Worm (Caenorhabditis elegans) whole organism, L2 larva: Measurements from ENCODE around the gene ZC506.1.
A peak's percentile ranks its signal among the peaks of the same experiment; 100 is the strongest.

Experiments used
- C34F6.9 ChIP-seq: fragments of 150-350 bp; optimal IDR thresholded peaks from 2 replicates; lab custom pipeline; 2014; ENCODE audit warnings: missing biosample characterization, missing genetic modification characterization
- F13H6.1 ChIP-seq: sonication (generic microtip); optimal IDR thresholded peaks from 2 replicates; lab custom pipeline; 2016; ENCODE audit warnings: missing genetic modification characterization, missing compliant biosample characterization
- R02D3.7 ChIP-seq: fragments of 150-350 bp; optimal IDR thresholded peaks from 2 replicates; lab custom pipeline; 2014; ENCODE audit warnings: missing biosample characterization, missing genetic modification characterization
- Y55F3AM.14 ChIP-seq: fragments of 200-800 bp; sonication (Bioruptor generic); optimal IDR thresholded peaks from 2 replicates; lab custom pipeline; 2018; ENCODE audit warnings: mild to moderate bottlenecking, missing genetic modification characterization, missing compliant biosample characterization
- ZK546.5 ChIP-seq: sonication (generic microtip); optimal IDR thresholded peaks from 2 replicates; lab custom pipeline; 2017; ENCODE audit warnings: missing biosample characterization, missing genetic modification characterization
- alr-1 ChIP-seq: fragments of 150-350 bp; optimal IDR thresholded peaks from 2 replicates; lab custom pipeline; 2014; ENCODE audit warnings: missing biosample characterization, missing genetic modification characterization
- aly-2 ChIP-seq: fragments of 150-350 bp; optimal IDR thresholded peaks from 2 replicates; lab custom pipeline; 2014; ENCODE audit warnings: missing biosample characterization, missing genetic modification characterization
- ceh-16 ChIP-seq: fragments of 150-350 bp; optimal IDR thresholded peaks from 2 replicates; lab custom pipeline; 2014; ENCODE audit warnings: missing biosample characterization, missing genetic modification characterization
- ceh-82 ChIP-seq: fragments of 150-350 bp; optimal IDR thresholded peaks from 2 replicates; lab custom pipeline; 2014; ENCODE audit warnings: missing biosample characterization, missing genetic modification characterization
- crh-2 ChIP-seq: sonication (generic microtip); optimal IDR thresholded peaks from 2 replicates; lab custom pipeline; 2017; ENCODE audit warnings: missing biosample characterization, missing genetic modification characterization
- dmd-4 ChIP-seq: sonication (generic microtip); optimal IDR thresholded peaks from 2 replicates; lab custom pipeline; 2017; ENCODE audit warnings: missing biosample characterization, missing genetic modification characterization
- egl-27 ChIP-seq: sonication (generic microtip); optimal IDR thresholded peaks from 3 replicates; lab custom pipeline; 2017; ENCODE audit warnings: missing biosample characterization, missing genetic modification reagents, missing genetic modification characterization
- elt-1 ChIP-seq: fragments of 150-350 bp; optimal IDR thresholded peaks from 2 replicates; lab custom pipeline; 2014; ENCODE audit warnings: missing biosample characterization, missing genetic modification characterization
- fos-1 ChIP-seq: fragments of 150-350 bp; optimal IDR thresholded peaks from 2 replicates; lab custom pipeline; 2014; ENCODE audit warnings: missing biosample characterization, missing genetic modification characterization
- gmeb-1 ChIP-seq: fragments of 150-350 bp; optimal IDR thresholded peaks from 2 replicates; lab custom pipeline; 2014; ENCODE audit warnings: missing biosample characterization, missing genetic modification characterization
- lin-11 ChIP-seq: fragments of 150-350 bp; sonication (generic microtip); optimal IDR thresholded peaks from 2 replicates; lab custom pipeline; 2014; ENCODE audit warnings: missing biosample characterization, missing genetic modification characterization, inconsistent platforms, mixed read lengths
- lin-39 ChIP-seq: fragments of 150-350 bp; optimal IDR thresholded peaks from 2 replicates; lab custom pipeline; 2014; ENCODE audit warnings: missing biosample characterization, missing genetic modification reagents, missing genetic modification characterization
- lsy-2 ChIP-seq, 2 experiments: fragments of 150-350 bp in 1 of 2; sonication (generic microtip) in 1 of 2; optimal IDR thresholded peaks; 2 replicates each; lab custom pipeline; 2014 to 2017; ENCODE audit warnings: missing biosample characterization in 2 of 2, missing genetic modification characterization in 2 of 2
- mab-5 ChIP-seq: fragments of 150-350 bp; optimal IDR thresholded peaks from 2 replicates; lab custom pipeline; 2014; ENCODE audit warnings: missing biosample characterization, missing genetic modification characterization
- mbf-1 ChIP-seq: sonication (generic microtip); optimal IDR thresholded peaks from 2 replicates; lab custom pipeline; 2017; ENCODE audit warnings: missing biosample characterization, missing genetic modification characterization
- mdl-1 ChIP-seq, 2 experiments: fragments of 150-350 bp in 1 of 2; sonication (generic microtip) in 1 of 2; optimal IDR thresholded peaks; 2 replicates each; lab custom pipeline; 2017; ENCODE audit warnings: missing biosample characterization in 2 of 2, missing genetic modification characterization in 2 of 2
- nhr-10 ChIP-seq: sonication (generic microtip); optimal IDR thresholded peaks from 2 replicates; lab custom pipeline; 2017; ENCODE audit warnings: missing biosample characterization, missing genetic modification characterization
- nhr-11 ChIP-seq: fragments of 150-350 bp; optimal IDR thresholded peaks from 2 replicates; lab custom pipeline; 2014; ENCODE audit warnings: missing biosample characterization, missing genetic modification characterization
- nhr-12 ChIP-seq: fragments of 150-350 bp; optimal IDR thresholded peaks from 2 replicates; lab custom pipeline; 2014; ENCODE audit warnings: missing biosample characterization, missing genetic modification characterization
- nhr-129 ChIP-seq: fragments of 150-350 bp; optimal IDR thresholded peaks from 2 replicates; lab custom pipeline; 2014; ENCODE audit warnings: missing biosample characterization, missing genetic modification characterization
- nhr-21 ChIP-seq: fragments of 150-350 bp; optimal IDR thresholded peaks from 2 replicates; lab custom pipeline; 2014; ENCODE audit warnings: missing biosample characterization, missing genetic modification characterization
- nhr-23 ChIP-seq: fragments of 150-350 bp; optimal IDR thresholded peaks from 2 replicates; lab custom pipeline; 2014; ENCODE audit warnings: missing biosample characterization, missing genetic modification reagents, missing genetic modification characterization
- nhr-237 ChIP-seq: fragments of 150-350 bp; optimal IDR thresholded peaks from 2 replicates; lab custom pipeline; 2014; ENCODE audit warnings: missing biosample characterization, missing genetic modification characterization
- nhr-25 ChIP-seq: fragments of 150-350 bp; sonication (generic microtip); optimal IDR thresholded peaks from 3 replicates; lab custom pipeline; 2014; ENCODE audit warnings: missing biosample characterization, missing genetic modification characterization
- nhr-6 ChIP-seq: fragments of 150-350 bp; optimal IDR thresholded peaks from 2 replicates; lab custom pipeline; 2014; ENCODE audit warnings: missing biosample characterization, missing genetic modification characterization
- nhr-77 ChIP-seq: fragments of 150-350 bp; optimal IDR thresholded peaks from 2 replicates; lab custom pipeline; 2014; ENCODE audit warnings: missing biosample characterization, missing genetic modification characterization
- peb-1 ChIP-seq: fragments of 150-350 bp; optimal IDR thresholded peaks from 2 replicates; lab custom pipeline; 2014; ENCODE audit warnings: missing biosample characterization, missing genetic modification characterization
- sem-4 ChIP-seq: fragments of 150-350 bp; optimal IDR thresholded peaks from 2 replicates; lab custom pipeline; 2014; ENCODE audit warnings: missing biosample characterization, missing genetic modification reagents, missing genetic modification characterization
- skn-1 ChIP-seq: sonication (generic microtip); optimal IDR thresholded peaks from 2 replicates; lab custom pipeline; 2017; ENCODE audit warnings: missing biosample characterization, missing genetic modification characterization
- sma-3 ChIP-seq: sonication (generic microtip); optimal IDR thresholded peaks from 2 replicates; lab custom pipeline; 2016; ENCODE audit warnings: missing genetic modification reagents, missing genetic modification characterization, missing compliant biosample characterization
- sma-9 ChIP-seq, 2 experiments: fragments of 150-350 bp in 1 of 2; sonication (generic microtip) in 1 of 2; optimal IDR thresholded peaks; 2 replicates each; lab custom pipeline; 2014 to 2016; ENCODE audit warnings: missing genetic modification characterization in 2 of 2, mild to moderate bottlenecking in 1 of 2, missing biosample characterization in 1 of 2, missing compliant biosample characterization in 1 of 2, missing genetic modification reagents in 1 of 2, moderate library complexity in 1 of 2
- snpc-4 ChIP-seq: fragments of 150-350 bp; optimal IDR thresholded peaks from 2 replicates; lab custom pipeline; 2014; ENCODE audit warnings: missing biosample characterization, missing genetic modification characterization
- unc-39 ChIP-seq: fragments of 150-350 bp; optimal IDR thresholded peaks from 2 replicates; lab custom pipeline; 2014; ENCODE audit warnings: missing biosample characterization, missing genetic modification characterization
- unc-55 ChIP-seq: fragments of 150-350 bp; sonication (generic microtip); optimal IDR thresholded peaks from 3 replicates; lab custom pipeline; 2014; ENCODE audit warnings: missing biosample characterization, missing genetic modification reagents, missing genetic modification characterization
- zag-1 ChIP-seq: fragments of 150-350 bp; optimal IDR thresholded peaks from 2 replicates; lab custom pipeline; 2014; ENCODE audit warnings: missing biosample characterization, missing genetic modification characterization
- ztf-11 ChIP-seq: sonication (generic microtip); optimal IDR thresholded peaks from 2 replicates; lab custom pipeline; 2017; ENCODE audit warnings: missing biosample characterization, missing genetic modification characterization
- ztf-4 ChIP-seq: fragments of 150-350 bp; optimal IDR thresholded peaks from 2 replicates; lab custom pipeline; 2014; ENCODE audit warnings: missing biosample characterization, missing genetic modification characterization

ZC506.1 gene

ce11 chrX:9999599-10000201, 40.9 kb downstream of the ZC506.1 start (continued):
- peak; percentile 2 for TF ChIP-seq ztf-4 (tag; lab: Kevin White, UChicago)
- no peak for TF ChIP-seq nhr-237 (tag; lab: Kevin White, UChicago)
- peak; percentile 76 for TF ChIP-seq nhr-25 (tag; lab: Kevin White, UChicago)
- peak; percentile 70 for TF ChIP-seq mab-5
- TF ChIP-seq nhr-129 (tag; lab: Kevin White, UChicago): peak; percentile 10
- no peak for TF ChIP-seq ZK546.5 (tag; lab: Kevin White, UChicago)
- no peak for TF ChIP-seq dmd-4 (tag; lab: Kevin White, UChicago)
- TF ChIP-seq egl-27: peak; percentile 91
- no peak for TF ChIP-seq R02D3.7
- peak; percentile 76 for TF ChIP-seq fos-1 (tag; lab: Kevin White, UChicago)
- TF ChIP-seq ztf-11: no peak
- TF ChIP-seq C34F6.9 (tag; lab: Kevin White, UChicago): peak; percentile 68
- no peak for TF ChIP-seq nhr-10 (tag; lab: Kevin White, UChicago)
- no peak for TF ChIP-seq nhr-23 (tag; lab: Kevin White, UChicago)
- TF ChIP-seq ceh-16 (tag; lab: Kevin White, UChicago): peak; percentile 13
- peak; percentile 60 for TF ChIP-seq unc-55 (GFP tag; lab: Kevin White, UChicago)
- peak; percentile 67 for TF ChIP-seq lin-11 (tag; lab: Kevin White, UChicago)

- TF ChIP-seq C34F6.9 (tag; lab: Kevin White, UChicago) (no peak), nhr-11 (tag; lab: Kevin White, UChicago) (no peak), unc-39 (tag; lab: Kevin White, UChicago) (no peak), crh-2 (tag; lab: Kevin White, UChicago) (no peak), snpc-4 (tag; lab: Kevin White, UChicago) (no peak), skn-1 (no peak), nhr-237 (tag; lab: Kevin White, UChicago) (no peak), mab-5 (no peak), F13H6.1 (tag; lab: Kevin White, UChicago) (no peak), lsy-2 (tag; optimal IDR thresholded peaks at IDR 0.05; lab: Kevin White, UChicago) (no peak), dmd-4 (tag; lab: Kevin White, UChicago) (no peak), nhr-12 (no peak), gmeb-1 (tag; lab: Kevin White, UChicago) (no peak), nhr-6 (tag; lab: Kevin White, UChicago) (no peak), alr-1 (tag; lab: Kevin White, UChicago) (no peak), sem-4 (tag; lab: Kevin White, UChicago) (no peak), mdl-1 (tag; optimal IDR thresholded peaks at IDR 0.05; lab: Kevin White, UChicago) (no peak), egl-27 (no peak), ceh-82 (tag; lab: Kevin White, UChicago) (no peak)
- TF ChIP-seq, all 48 proteins: peak for 0
These were observed 41.9 kb downstream of the ZC506.1 start, which contains the start of gene F19C6.2 for ce11 chrX:10000635-10001034. TSS of gene F19C6.2 (plus strand) at chrX:10000935.

- TF ChIP-seq peb-1: no peak
- no peak for TF ChIP-seq gmeb-1 (tag; lab: Kevin White, UChicago)
- TF ChIP-seq lsy-2 (tag; optimal IDR thresholded peaks at IDR 0.05; lab: Kevin White, UChicago): no peak
- no peak for TF ChIP-seq nhr-77 (tag; lab: Kevin White, UChicago)
- no peak for TF ChIP-seq sma-3 (GFP tag; lab: Kevin White, UChicago)
- TF ChIP-seq aly-2: no peak
- no peak for TF ChIP-seq sem-4 (tag; lab: Kevin White, UChicago)
These were observed 49.9 kb downstream of the ZC506.1 start, which contains the start of gene F19C6.3 for ce11 chrX:10008664-10009063. TSS of gene F19C6.3 (minus strand) at chrX:10008764.

DNA sequence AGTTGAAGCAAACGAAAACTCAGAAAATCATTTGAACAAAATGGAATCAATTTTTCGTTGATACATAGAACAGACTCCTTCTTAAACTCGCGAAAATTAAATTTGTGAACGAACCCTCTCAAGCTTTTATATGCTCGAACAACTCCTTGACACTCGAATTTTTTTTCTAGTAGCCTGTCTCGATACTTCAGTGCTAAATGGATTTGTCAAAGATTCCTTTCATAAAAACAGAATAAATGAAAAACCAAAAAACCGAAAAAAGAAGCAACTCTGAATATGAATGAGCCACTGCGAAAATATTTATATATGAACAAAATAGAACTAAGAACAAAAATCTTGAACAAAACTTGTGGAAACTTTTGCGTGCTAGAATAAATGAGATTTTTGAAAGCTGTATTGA, 51.2 kb downstream of the ZC506.1 start:
- no peak for TF ChIP-seq nhr-129 (tag; lab: Kevin White, UChicago)
- no peak for TF ChIP-seq nhr-25 (tag; lab: Kevin White, UChicago)
- no peak for TF ChIP-seq elt-1 (tag; lab: Kevin White, UChicago)
- TF ChIP-seq nhr-21 (tag; lab: Kevin White, UChicago): no peak
- TF ChIP-seq mbf-1 (tag; lab: Kevin White, UChicago): no peak
- TF ChIP-seq lsy-2 (tag; optimal IDR thresholded peaks at IDR 0.05; lab: Kevin White, UChicago): no peak
- TF ChIP-seq mdl-1 (tag; optimal IDR thresholded peaks at IDR 0.05; lab: Kevin White, UChicago): no peak
- TF ChIP-seq sma-9 (GFP tag; optimal IDR thresholded peaks at IDR 0.05; lab: Kevin White, UChicago): no peak
- no peak for TF ChIP-seq sma-9 (tag; optimal IDR thresholded peaks at IDR 0.05; lab: Kevin White, UChicago)
- no peak for TF ChIP-seq F13H6.1 (tag; lab: Kevin White, UChicago)
- TF ChIP-seq nhr-12: no peak
- no peak for TF ChIP-seq lin-39 (tag; lab: Kevin White, UChicago)
- no peak for TF ChIP-seq zag-1 (tag; lab: Kevin White, UChicago)
- no peak for TF ChIP-seq alr-1 (tag; lab: Kevin White, UChicago)
- no peak for TF ChIP-seq snpc-4 (tag; lab: Kevin White, UChicago)
- TF ChIP-seq mab-5: no peak
- TF ChIP-seq Y55F3AM.14 (GFP tag; lab: Kevin White, UChicago): no peak
